Worm (Caenorhabditis elegans): ENCODE results near the gene mans-2.
A peak's percentile ranks its signal among the peaks of the same experiment; 100 is the strongest.

mans-2 gene

DNA sequence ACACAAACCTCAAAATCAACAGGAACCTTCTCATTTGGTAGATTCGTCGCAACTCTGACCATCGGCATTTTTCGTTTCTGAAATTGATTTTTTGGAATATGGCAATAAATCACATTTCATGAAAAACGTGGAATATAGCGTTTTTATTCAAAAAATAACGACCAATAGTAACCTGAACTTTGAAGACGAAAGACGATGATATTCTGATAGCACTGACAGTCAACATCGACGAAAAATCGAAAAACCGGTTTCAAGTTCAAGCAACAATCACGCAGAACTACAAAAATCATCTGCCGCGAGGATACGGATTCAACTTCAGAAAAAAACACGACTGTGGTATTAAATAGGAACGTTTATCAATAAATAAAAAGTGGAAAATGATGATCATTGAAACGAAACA lies 7.1 kb downstream of the mans-2 start, which contains the start of gene mif-2:
Gene mif-2, minus strand, starts transcription at position 281 of the 400 bp plus-strand sequence.
- no peak for TF ChIP-seq elt-4 (tag; optimal IDR thresholded peaks at IDR 0.05)
- TF ChIP-seq zip-5 (tag; optimal IDR thresholded peaks at IDR 0.05): no peak
- no peak for TF ChIP-seq ceh-18 (tag; optimal IDR thresholded peaks at IDR 0.05)
- no peak for TF ChIP-seq ceh-22 (tag; optimal IDR thresholded peaks at IDR 0.05)
- TF ChIP-seq tbx-2 (tag; optimal IDR thresholded peaks at IDR 0.05): no peak
- TF ChIP-seq F13H6.1 (tag; optimal IDR thresholded peaks at IDR 0.05): no peak
- no peak for TF ChIP-seq ceh-31 (tag; optimal IDR thresholded peaks at IDR 0.05)
- no peak for TF ChIP-seq che-1 (tag; optimal IDR thresholded peaks at IDR 0.05)

ce11 chrV:11976734-11977133 lies 8.6 kb downstream of the mans-2 start:
- TF ChIP-seq fax-1 (tag; optimal IDR thresholded peaks at IDR 0.05): no peak
- no peak for TF ChIP-seq ceh-2 (tag; optimal IDR thresholded peaks at IDR 0.05)
- TF ChIP-seq unc-86 (tag; optimal IDR thresholded peaks at IDR 0.05): no peak
- no peak for TF ChIP-seq K02D7.2 (tag; optimal IDR thresholded peaks at IDR 0.05)
- no peak for TF ChIP-seq hlh-13 (GFP tag; optimal IDR thresholded peaks at IDR 0.05)
- no peak for TF ChIP-seq ceh-6 (GFP tag; optimal IDR thresholded peaks at IDR 0.05)
- no peak for TF ChIP-seq unc-42 (tag; optimal IDR thresholded peaks at IDR 0.05)
- TF ChIP-seq mec-3 (tag; optimal IDR thresholded peaks at IDR 0.05; ENCODE audit: borderline replicate concordance): no peak

DNA sequence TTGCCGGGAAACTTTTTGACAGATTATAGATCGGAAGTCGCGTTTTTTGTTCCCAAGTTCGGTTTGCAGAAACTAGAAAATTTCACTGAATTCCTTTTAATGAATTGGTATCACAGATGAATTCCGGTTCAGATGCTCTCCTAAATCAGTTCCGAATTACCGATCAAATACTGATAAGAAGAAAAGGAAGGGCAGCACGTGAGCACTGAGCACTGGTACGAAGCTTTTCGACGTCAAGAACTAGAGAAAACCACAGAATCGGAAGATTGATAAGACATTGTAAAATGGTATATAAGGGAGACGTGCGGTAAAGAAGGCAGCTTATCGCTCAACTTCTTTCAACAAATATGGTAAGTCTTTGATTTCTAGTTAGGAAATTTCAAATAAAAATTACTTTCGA lies 10.1 kb downstream of the mans-2 start, which contains the start of gene cpr-1:
Gene cpr-1, plus strand, starts transcription at position 319 of the 400 bp plus-strand sequence.
- TF ChIP-seq fax-1 (tag; optimal IDR thresholded peaks at IDR 0.05): no peak
- no peak for TF ChIP-seq ets-4 (tag; optimal IDR thresholded peaks at IDR 0.05)
- TF ChIP-seq eyg-1 (tag; optimal IDR thresholded peaks at IDR 0.05): no peak
- no peak for TF ChIP-seq rnt-1 (tag; optimal IDR thresholded peaks at IDR 0.05)
- TF ChIP-seq hlh-15 (tag; optimal IDR thresholded peaks at IDR 0.05): no peak
- TF ChIP-seq C08G9.2 (tag; optimal IDR thresholded peaks at IDR 0.05): no peak

DNA sequence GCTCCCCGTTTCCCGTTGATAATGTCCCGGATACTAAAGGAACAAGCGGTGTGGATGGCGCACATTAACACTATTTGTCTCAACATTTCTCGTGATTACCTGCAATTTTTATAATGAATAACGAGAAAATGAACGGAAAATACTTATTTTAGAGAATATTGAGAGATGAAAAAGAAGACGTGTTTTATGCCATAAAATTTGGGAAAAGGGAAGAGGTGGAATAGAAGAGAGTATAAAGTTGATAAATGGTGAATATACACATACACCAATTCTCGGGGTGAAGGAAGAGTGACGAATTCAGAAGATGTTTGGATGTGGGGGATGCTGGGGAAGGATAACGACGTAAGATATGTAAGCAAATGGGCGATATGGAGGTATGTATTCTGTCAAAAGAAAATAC lies 20.6 kb downstream of the mans-2 start, which contains the start of gene F58H1.7:
Gene F58H1.7, minus strand, starts transcription at position 101 of the 400 bp plus-strand sequence.
- TF ChIP-seq nfya-1 (tag; optimal IDR thresholded peaks at IDR 0.05) (no peak), zip-5 (tag; optimal IDR thresholded peaks at IDR 0.05) (no peak), sox-2 (GFP tag; IDR thresholded peaks at IDR 0.05) (no peak), fkh-6 (tag; optimal IDR thresholded peaks at IDR 0.05) (no peak), ceh-34 (tag; optimal IDR thresholded peaks at IDR 0.05) (no peak), ama-1 (optimal IDR thresholded peaks at IDR 0.05) (no peak), unc-55 (GFP tag; optimal IDR thresholded peaks at IDR 0.05) (no peak), ceh-31 (tag; optimal IDR thresholded peaks at IDR 0.05) (no peak), ttx-3 (tag; optimal IDR thresholded peaks at IDR 0.05) (no peak), nhr-232 (tag; optimal IDR thresholded peaks at IDR 0.05) (no peak)

DNA sequence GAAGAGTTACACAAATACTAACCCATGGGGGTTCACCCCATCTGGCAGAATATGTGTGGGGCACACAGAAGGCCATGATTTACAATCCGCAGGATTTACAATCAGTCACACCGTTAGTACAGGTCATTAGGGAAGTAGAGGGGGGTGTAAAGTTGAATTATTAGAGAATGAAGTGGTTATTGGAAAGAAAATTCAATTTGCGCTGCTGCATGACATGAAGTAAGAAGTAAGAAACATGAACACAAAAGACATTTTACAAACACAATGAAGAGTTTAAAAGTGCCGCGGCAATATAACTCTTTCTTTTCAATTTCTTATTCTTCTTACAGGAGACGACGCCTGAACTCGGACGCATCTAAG lies 24.5 kb downstream of the mans-2 start:
- TF ChIP-seq hlh-6 (tag; optimal IDR thresholded peaks at IDR 0.05): no peak
- TF ChIP-seq unc-42 (tag; optimal IDR thresholded peaks at IDR 0.05): peak; percentile 63
- no peak for TF ChIP-seq pqm-1 (tag; optimal IDR thresholded peaks at IDR 0.05)
- no peak for TF ChIP-seq ceh-24 (tag; optimal IDR thresholded peaks at IDR 0.05)
- TF ChIP-seq ceh-30 (tag; optimal IDR thresholded peaks at IDR 0.05): no peak

DNA sequence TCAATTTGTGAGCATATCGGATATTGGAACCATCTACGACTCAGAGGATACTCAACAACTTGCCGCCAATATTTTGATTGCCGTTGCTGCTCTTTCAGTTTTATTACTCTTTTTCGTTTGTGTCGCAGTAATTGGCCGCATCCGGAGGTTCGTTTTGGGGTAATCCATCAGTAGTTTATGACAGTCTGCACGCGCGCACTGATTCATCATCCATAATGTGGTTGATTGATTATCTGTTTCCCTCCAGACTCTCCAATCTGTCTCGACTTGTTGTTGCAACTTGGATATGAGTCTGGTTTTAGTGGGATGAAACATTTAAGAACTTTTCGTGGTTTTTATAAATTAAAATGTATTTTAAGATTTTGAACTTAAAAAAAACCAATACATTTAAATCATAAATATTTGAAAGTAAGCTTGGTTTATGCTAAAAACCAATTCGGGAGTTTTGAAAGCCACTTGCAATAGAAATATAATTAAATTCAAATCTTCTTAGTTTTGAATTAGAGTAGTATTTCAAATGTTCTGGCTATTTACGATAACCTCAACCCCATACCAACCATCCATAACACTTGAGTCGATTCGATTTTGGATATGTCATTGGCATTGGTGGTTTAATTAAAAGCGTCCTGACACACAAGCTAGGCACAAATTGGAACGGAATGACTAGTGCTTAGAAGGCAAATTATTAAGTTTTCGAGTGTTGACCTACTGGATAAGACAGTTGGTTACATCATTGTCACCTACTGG lies 25.0 kb downstream of the mans-2 start:
- no peak for TF ChIP-seq hlh-15 (tag; optimal IDR thresholded peaks at IDR 0.05)
- no peak for TF ChIP-seq rnt-1 (tag; optimal IDR thresholded peaks at IDR 0.05)
- no peak for TF ChIP-seq ttx-3 (tag; optimal IDR thresholded peaks at IDR 0.05)
- TF ChIP-seq unc-55 (GFP tag; optimal IDR thresholded peaks at IDR 0.05): peak; percentile 68

Data from whole organism, late embryonic.